Worm (Caenorhabditis elegans): Measurements from ENCODE around the gene F28F5.4.

The F28F5.4 gene

ce11 chrIII:6816930-6817329 lies at the start of gene F28F5.4:
Gene F28F5.4, minus strand, starts transcription at chrIII:6817033.
- TF ChIP-seq unc-62 (GFP tag; optimal IDR thresholded peaks at IDR 0.05) = no peak

ce11 chrIII:6863901-6864300 lies 47.1 kb upstream of the F28F5.4 start, which contains the start of gene sma-3:
Gene sma-3, minus strand, starts transcription at chrIII:6863968.
- TF ChIP-seq unc-62 (GFP tag; optimal IDR thresholded peaks at IDR 0.05) = no peak

DNA sequence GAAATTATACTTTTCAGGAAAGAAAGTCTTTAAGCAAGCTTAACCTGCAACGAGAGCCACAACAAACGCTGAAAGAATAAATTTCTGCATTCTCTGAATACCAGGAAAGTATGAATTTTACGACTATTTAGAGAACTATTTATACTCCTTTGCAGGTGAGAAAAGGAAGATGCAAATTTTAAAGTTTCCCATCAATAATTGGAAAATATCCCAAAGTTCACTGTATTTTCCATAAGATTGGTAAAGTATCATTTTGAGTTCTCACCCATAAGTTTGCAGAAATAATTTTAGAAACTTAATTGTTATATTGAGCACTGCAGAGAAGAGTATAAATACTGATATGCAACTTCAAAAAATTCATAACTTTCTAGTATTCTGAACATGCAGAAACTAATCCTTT lies 42.6 kb upstream of the F28F5.4 start, which contains the start of gene clec-158:
clec-158 (minus strand) TSS at position 101 of the 400 bp plus-strand sequence.
- no peak for TF ChIP-seq unc-62 (GFP tag; optimal IDR thresholded peaks at IDR 0.05)

- TF ChIP-seq unc-62 (GFP tag; optimal IDR thresholded peaks at IDR 0.05) = no peak
These were observed 40.6 kb upstream of the F28F5.4 start for ce11 chrIII:6857390-6857848.

- no peak for TF ChIP-seq unc-62 (GFP tag; optimal IDR thresholded peaks at IDR 0.05)
These were observed 39.9 kb upstream of the F28F5.4 start, which contains the start of gene zak-1 for ce11 chrIII:6856709-6857108. Gene zak-1, minus strand, starts transcription at chrIII:6856809.

ce11 chrIII:6850255-6850654 lies 33.4 kb upstream of the F28F5.4 start, which contains the start of gene srv-1:
Gene srv-1, plus strand, starts transcription at chrIII:6850385.
- TF ChIP-seq unc-62 (GFP tag; optimal IDR thresholded peaks at IDR 0.05) = no peak

DNA sequence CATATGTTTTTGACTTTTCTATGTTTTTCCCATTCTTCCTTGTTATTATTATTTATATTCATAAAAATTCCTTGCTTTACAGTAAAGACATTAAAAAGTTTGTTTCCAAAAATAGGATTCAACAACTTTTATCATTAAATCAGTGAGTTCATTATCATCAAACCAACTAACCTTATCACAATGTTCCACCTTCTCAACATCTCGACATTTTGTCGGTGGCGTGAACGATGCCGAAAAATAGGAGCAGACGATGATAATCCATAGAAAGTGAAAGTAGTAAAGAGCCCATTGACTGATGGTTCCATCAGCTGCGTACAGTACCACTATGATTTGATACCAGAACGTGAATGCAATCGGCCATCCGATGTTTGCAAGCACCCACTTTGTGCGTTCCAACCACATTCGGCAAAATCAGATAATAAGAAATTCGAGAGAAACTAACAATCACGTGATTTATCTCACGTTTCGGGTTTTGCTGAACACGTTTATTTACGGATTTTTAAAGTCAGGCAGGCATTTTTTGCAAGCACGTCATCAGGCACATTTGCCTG lies 31.9 kb upstream of the F28F5.4 start, which contains the start of gene dhhc-5:
dhhc-5 (minus strand) TSS at position 406 of the 551 bp plus-strand sequence.
- TF ChIP-seq unc-62 (GFP tag; optimal IDR thresholded peaks at IDR 0.05) = no peak

DNA sequence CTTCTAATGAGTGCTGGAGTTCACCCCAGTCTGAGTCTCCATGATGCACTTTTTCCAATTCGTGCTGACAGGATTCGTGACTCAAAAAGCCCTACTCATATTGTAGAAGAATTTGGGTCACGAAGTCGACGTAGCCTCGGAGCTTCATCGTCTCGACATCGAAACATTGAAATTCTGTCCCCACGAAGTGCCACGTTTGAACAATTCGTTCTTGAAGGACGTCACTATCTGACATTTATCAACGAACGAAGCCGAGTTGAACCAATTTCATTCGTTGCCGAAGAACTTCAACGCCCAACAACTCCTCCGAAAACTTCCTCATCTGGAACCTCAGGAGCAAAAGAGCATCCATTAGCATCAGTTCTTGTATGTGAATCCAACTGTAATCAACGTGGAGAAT lies 22.3 kb upstream of the F28F5.4 start:
- TF ChIP-seq unc-62 (GFP tag; optimal IDR thresholded peaks at IDR 0.05) = no peak

- no peak for TF ChIP-seq unc-62 (GFP tag; optimal IDR thresholded peaks at IDR 0.05)
These were observed 20.5 kb upstream of the F28F5.4 start for ce11 chrIII:6837320-6837719.

DNA sequence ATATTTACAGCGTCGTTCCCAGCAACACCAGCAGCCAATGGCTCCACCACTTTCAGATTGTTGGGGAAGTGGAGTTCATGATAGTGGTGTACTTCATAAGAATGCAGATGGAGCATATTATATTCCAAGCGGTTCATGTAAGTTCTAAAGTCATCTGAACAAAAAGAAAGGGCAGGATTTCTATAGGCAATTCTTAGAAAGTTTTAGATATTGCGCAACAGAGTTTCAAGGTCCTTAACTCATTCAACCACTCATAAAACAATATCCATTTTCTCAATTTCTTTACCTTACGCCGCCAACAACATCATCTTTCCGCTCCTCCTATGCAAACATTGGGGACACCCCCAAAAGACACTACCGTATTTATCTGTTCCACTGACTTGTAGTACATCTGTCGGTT lies 14.5 kb upstream of the F28F5.4 start:
- no peak for TF ChIP-seq unc-62 (GFP tag; optimal IDR thresholded peaks at IDR 0.05)

DNA sequence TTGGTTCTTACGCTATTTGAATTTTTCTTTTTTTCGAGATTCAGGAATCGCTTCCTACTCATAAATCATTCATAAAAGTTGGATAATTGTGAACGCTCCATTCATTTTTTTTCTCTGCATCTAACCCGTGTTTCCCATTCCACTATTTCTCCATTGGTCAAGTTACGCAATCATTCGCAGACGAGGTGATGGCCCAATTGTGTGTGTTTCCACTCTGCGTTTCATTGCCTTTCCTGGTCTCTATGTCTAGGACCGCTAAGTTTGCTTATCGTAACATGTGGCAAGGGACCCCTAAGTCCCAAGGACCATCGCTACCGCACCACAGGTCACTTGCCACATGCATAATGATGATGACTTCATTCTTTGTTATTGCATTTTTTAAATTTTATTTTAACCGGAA lies 9.3 kb upstream of the F28F5.4 start:
- no peak for TF ChIP-seq unc-62 (GFP tag; optimal IDR thresholded peaks at IDR 0.05)

DNA sequence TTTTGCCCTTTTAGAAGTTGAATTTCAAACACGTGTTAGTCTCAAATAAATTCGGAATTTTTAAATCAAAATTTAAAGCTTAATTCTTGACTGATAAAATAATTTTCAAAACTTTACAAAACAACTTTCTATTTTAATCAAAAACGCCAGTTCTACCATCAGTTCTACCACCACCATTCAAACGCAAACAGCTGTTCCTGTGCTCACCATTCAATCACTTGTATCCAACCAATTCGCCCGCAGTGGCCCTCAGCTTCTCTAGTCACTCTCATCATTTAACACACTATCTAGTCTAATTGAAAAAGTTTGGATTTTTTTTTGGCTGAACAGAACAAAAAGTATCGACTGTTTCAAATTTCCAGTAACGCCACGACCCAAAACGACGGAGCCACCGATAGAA lies 6.0 kb upstream of the F28F5.4 start:
- TF ChIP-seq unc-62 (GFP tag; optimal IDR thresholded peaks at IDR 0.05) = no peak

DNA sequence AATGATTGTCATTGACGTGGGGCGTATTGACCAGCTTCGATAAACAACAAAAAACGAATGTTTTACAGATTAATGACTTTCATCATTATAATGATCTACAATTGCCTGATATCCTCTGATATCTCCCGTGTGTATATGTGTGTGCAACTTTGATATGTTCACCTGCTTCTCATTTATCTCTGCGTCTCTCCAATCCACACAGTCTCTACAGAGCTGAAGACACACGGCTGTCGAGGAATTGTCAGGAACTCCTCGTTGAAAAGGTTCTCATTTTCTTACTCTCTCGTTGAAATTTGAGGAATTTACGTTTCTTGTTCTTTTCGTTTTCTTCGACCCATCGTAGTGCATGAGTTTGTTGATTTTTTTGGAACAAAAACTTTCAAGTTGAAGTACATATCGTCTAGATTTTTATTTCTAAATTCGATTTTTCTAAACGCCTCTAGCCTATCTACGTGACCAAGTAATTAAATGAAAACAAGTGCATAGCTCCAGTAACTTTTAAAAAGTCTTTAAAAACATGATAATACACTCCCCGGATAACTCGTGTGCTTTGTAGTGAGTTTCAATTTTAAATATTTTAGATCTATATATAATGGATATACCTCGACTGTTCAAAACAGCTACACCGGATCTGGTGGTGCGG lies 3.6 kb upstream of the F28F5.4 start, which contains the start of gene ten-1:
ten-1 (plus strand) TSS at position 593 of the 643 bp plus-strand sequence.
- no peak for TF ChIP-seq unc-62 (GFP tag; optimal IDR thresholded peaks at IDR 0.05)

DNA sequence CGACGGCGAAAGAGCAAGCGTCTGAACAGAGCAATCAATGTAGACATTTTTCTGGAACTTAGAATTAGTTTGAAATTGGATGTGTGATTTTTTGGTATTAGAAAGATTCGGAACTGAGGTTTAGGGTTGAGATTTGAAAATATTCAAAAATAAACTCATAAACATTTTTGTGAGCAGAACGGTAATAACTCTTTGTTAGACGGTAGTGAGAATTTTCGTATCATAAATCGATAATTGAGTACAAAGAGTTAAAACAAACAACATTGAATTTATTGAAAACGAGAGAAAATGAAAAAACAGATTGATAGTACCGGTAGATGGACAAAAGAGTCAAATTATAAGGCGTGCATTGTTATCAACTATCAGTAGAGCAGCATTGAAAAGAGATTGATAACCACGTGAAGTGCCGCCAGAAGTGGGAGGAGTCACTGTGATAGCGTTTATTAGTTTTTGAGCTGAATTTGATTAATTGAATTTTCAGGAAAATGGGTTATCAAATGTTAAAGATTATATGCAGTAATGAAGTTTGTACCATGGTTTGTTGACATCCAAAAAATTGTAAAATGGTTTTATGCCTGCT lies 2.6 kb upstream of the F28F5.4 start, which contains the start of gene F28F5.6:
F28F5.6 (minus strand) TSS at position 51 of the 580 bp plus-strand sequence.
- no peak for TF ChIP-seq unc-62 (GFP tag; optimal IDR thresholded peaks at IDR 0.05)

DNA sequence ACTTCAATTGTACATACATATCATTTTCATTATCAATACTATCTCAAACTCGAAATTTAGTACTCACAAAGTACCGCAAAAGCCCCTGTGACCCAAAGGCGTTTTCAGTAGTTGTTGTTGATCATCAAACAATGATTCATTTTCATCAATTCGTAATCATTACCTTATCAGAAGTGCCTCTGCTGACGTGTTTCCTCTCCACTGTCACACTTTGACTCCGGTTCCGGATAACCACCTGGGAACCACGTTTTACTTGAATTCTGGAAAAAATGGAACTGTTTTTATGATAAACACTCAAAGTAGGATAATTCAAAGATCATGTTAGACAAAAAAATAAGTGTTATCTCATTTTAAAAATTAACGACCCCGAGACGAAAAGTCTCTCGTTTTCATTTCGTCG lies 1.2 kb upstream of the F28F5.4 start:
- TF ChIP-seq unc-62 (GFP tag; optimal IDR thresholded peaks at IDR 0.05) = no peak

DNA sequence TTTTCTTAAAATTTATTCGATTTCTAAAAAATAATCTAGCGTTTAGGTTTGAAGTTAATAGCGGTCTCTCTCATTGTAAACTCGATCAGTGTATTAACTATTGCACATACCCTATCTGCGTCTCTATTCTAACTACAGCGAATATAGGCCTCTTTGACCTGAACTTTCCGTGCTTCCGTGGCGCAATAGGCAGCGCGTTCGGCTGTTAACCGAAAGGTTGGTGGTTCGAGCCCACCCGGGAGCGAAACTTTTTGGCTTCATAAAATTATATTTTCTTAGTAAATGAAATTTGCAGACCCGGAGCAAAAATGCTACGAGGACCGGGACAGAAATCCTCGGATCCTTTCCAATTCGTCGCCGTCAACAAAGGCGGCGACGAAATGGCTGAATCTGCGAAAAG lies 11.4 kb downstream of the F28F5.4 start:
- no peak for TF ChIP-seq unc-62 (GFP tag; optimal IDR thresholded peaks at IDR 0.05)

ce11 chrIII:6803107-6803506 lies 13.7 kb downstream of the F28F5.4 start:
- TF ChIP-seq unc-62 (GFP tag; optimal IDR thresholded peaks at IDR 0.05) = no peak
